Worm (Caenorhabditis elegans) whole organism, midembryonic: ENCODE data around the gene T04C12.7.

ENCODE experiments used
- T22C8.4 ChIP-seq: fragments of 200-800 bp; sonication (Bioruptor generic); IDR thresholded peaks from 2 replicates; pipeline ENCODE4 v1.3.6; 2022; ENCODE audit warnings: missing genetic modification characterization, missing compliant biosample characterization
- cog-1 ChIP-seq: sonication (generic microtip); optimal IDR thresholded peaks from 2 replicates; lab custom pipeline; 2016; ENCODE audit warnings: missing genetic modification characterization, missing compliant biosample characterization
- flt-1 ChIP-seq: fragments of 200-800 bp; sonication (Bioruptor generic); IDR thresholded peaks from 2 replicates; pipeline ENCODE4 v1.3.6; 2022; ENCODE audit warnings: missing genetic modification characterization, missing compliant biosample characterization
- klf-2 ChIP-seq: fragments of 200-800 bp; sonication (Bioruptor generic); conservative IDR thresholded peaks from 2 replicates; pipeline ENCODE4 v1.3.6; 2022; ENCODE audit warnings: missing genetic modification reagents, missing genetic modification characterization, missing compliant biosample characterization
- med-1 ChIP-seq: sonication (generic microtip); optimal IDR thresholded peaks from 2 replicates; lab custom pipeline; 2017; ENCODE audit warnings: missing genetic modification characterization, mild to moderate bottlenecking, missing compliant biosample characterization, antibody characterized with exemption, missing genetic modification reagents; ENCODE audit not compliant: insufficient read depth
- ref-1 ChIP-seq: fragments of 200-800 bp; sonication (Bioruptor generic); conservative IDR thresholded peaks from 2 replicates; pipeline ENCODE4 v1.3.6; 2022; ENCODE audit warnings: missing genetic modification reagents, missing genetic modification characterization, missing compliant biosample characterization
- tab-1 ChIP-seq: fragments of 200-800 bp; sonication (Bioruptor generic); IDR thresholded peaks from 2 replicates; pipeline ENCODE4 v1.3.6; 2022; ENCODE audit warnings: missing genetic modification characterization, missing compliant biosample characterization
- ztf-23 ChIP-seq: fragments of 200-800 bp; sonication (Bioruptor generic); IDR thresholded peaks from 2 replicates; pipeline ENCODE4 v1.3.6; 2022; ENCODE audit warnings: missing genetic modification reagents, missing genetic modification characterization, missing compliant biosample characterization
- ztf-29 ChIP-seq: fragments of 200-800 bp; sonication (Bioruptor generic); IDR thresholded peaks from 2 replicates; pipeline ENCODE4 v1.3.6; 2022; ENCODE audit warnings: missing genetic modification reagents, missing genetic modification characterization, missing compliant biosample characterization

The T04C12.7 gene

ce11 chrV:11022817-11023216, 31.1 kb upstream of the T04C12.7 start, which contains the start of the genes C13G3.12 and hot-6:
Gene C13G3.12 (minus strand): TSS chrV:11022917.
Gene hot-6 (minus strand): TSS chrV:11022937.
- no peak for TF ChIP-seq klf-2 (GFP tag; lab: Robert Waterston, UW)
- TF ChIP-seq ztf-23 (GFP tag; lab: Robert Waterston, UW), result no peak
- TF ChIP-seq ztf-29 (GFP tag; lab: Robert Waterston, UW), result no peak
- TF ChIP-seq ref-1 (GFP tag; lab: Robert Waterston, UW), result no peak
- no peak for TF ChIP-seq flt-1
- no peak for TF ChIP-seq T22C8.4 (GFP tag; lab: Robert Waterston, UW)
- TF ChIP-seq med-1 (GFP tag; lab: Kevin White, UChicago), result no peak
- no peak for TF ChIP-seq tab-1 (GFP tag; lab: Robert Waterston, UW)
- no peak for TF ChIP-seq cog-1 (tag; lab: Kevin White, UChicago)

ce11 chrV:11027740-11028139, 26.2 kb upstream of the T04C12.7 start:
- no peak for TF ChIP-seq med-1 (GFP tag; lab: Kevin White, UChicago)
- TF ChIP-seq ref-1 (GFP tag; lab: Robert Waterston, UW), result no peak
- TF ChIP-seq T22C8.4 (GFP tag; lab: Robert Waterston, UW), result no peak
- TF ChIP-seq klf-2 (GFP tag; lab: Robert Waterston, UW), result no peak
- no peak for TF ChIP-seq ztf-23 (GFP tag; lab: Robert Waterston, UW)
- TF ChIP-seq cog-1 (tag; lab: Kevin White, UChicago), result no peak

- TF ChIP-seq ztf-23 (GFP tag; lab: Robert Waterston, UW) (peak; percentile 71), med-1 (GFP tag; lab: Kevin White, UChicago) (no peak), ref-1 (GFP tag; lab: Robert Waterston, UW) (no peak), cog-1 (tag; lab: Kevin White, UChicago) (peak; percentile 39), tab-1 (GFP tag; lab: Robert Waterston, UW) (no peak), flt-1 (peak; percentile 47; the same call in 1 of the 2 replicates), T22C8.4 (GFP tag; lab: Robert Waterston, UW) (peak; percentile 38; the same call in 1 of the 2 replicates), ztf-29 (GFP tag; lab: Robert Waterston, UW) (no peak), klf-2 (GFP tag; lab: Robert Waterston, UW) (no peak)
Measured at ce11 chrV:11029309-11029708, 24.6 kb upstream of the T04C12.7 start.

- TF ChIP-seq T22C8.4 (GFP tag; lab: Robert Waterston, UW) (no peak), ztf-23 (GFP tag; lab: Robert Waterston, UW) (no peak), cog-1 (tag; lab: Kevin White, UChicago) (no peak), tab-1 (GFP tag; lab: Robert Waterston, UW) (no peak), klf-2 (GFP tag; lab: Robert Waterston, UW) (no peak), flt-1 (no peak)
Measured at ce11 chrV:11030675-11031074, 23.3 kb upstream of the T04C12.7 start.

- no peak for TF ChIP-seq T22C8.4 (GFP tag; lab: Robert Waterston, UW)
- no peak for TF ChIP-seq ref-1 (GFP tag; lab: Robert Waterston, UW)
- no peak for TF ChIP-seq flt-1
- no peak for TF ChIP-seq tab-1 (GFP tag; lab: Robert Waterston, UW)
- no peak for TF ChIP-seq ztf-29 (GFP tag; lab: Robert Waterston, UW)
- TF ChIP-seq klf-2 (GFP tag; lab: Robert Waterston, UW), result no peak
- no peak for TF ChIP-seq ztf-23 (GFP tag; lab: Robert Waterston, UW)
- TF ChIP-seq med-1 (GFP tag; lab: Kevin White, UChicago), result no peak
- no peak for TF ChIP-seq cog-1 (tag; lab: Kevin White, UChicago)
Measured at ce11 chrV:11033241-11033640, 20.7 kb upstream of the T04C12.7 start.

DNA sequence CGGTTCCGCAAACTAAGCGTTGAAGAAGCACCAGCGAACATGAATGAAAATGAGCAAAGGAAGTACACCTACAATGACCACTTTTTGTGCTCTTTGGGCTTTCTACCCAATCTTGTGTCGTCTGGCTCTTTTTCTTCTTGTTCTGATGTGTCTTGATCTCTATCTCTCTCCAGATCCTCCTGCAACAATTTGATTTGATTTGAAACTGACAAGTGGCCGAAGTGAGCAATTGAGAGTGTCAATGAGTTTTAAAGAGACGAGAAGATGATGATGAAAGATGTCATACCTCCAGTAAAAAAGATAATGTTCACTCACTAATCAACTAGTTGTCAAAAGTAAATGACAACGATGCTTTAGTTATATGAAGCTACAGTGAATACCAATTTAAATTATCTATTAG, 19.2 kb upstream of the T04C12.7 start, which contains the start of gene pptr-2:
pptr-2 (minus strand) TSS at position 184 of the 400 bp plus-strand sequence.
- no peak for TF ChIP-seq T22C8.4 (GFP tag; lab: Robert Waterston, UW)
- TF ChIP-seq tab-1 (GFP tag; lab: Robert Waterston, UW), result no peak
- no peak for TF ChIP-seq klf-2 (GFP tag; lab: Robert Waterston, UW)
- TF ChIP-seq cog-1 (tag; lab: Kevin White, UChicago), result no peak
- no peak for TF ChIP-seq ztf-23 (GFP tag; lab: Robert Waterston, UW)
- TF ChIP-seq ztf-29 (GFP tag; lab: Robert Waterston, UW), result no peak
- no peak for TF ChIP-seq flt-1
- TF ChIP-seq ref-1 (GFP tag; lab: Robert Waterston, UW), result no peak
- no peak for TF ChIP-seq med-1 (GFP tag; lab: Kevin White, UChicago)

ce11 chrV:11039379-11039954, 14.5 kb upstream of the T04C12.7 start, which contains the start of gene pak-2:
Gene pak-2 (minus strand): TSS chrV:11039429.
- no peak for TF ChIP-seq T22C8.4 (GFP tag; lab: Robert Waterston, UW)
- no peak for TF ChIP-seq ref-1 (GFP tag; lab: Robert Waterston, UW)
- TF ChIP-seq tab-1 (GFP tag; lab: Robert Waterston, UW), result no peak
- peak; percentile 85 for TF ChIP-seq ztf-23 (GFP tag; lab: Robert Waterston, UW)
- peak; percentile 49; the same call in 1 of the 2 replicates for TF ChIP-seq klf-2 (GFP tag; lab: Robert Waterston, UW)
- peak; percentile 77 for TF ChIP-seq flt-1
- peak; percentile 87 for TF ChIP-seq cog-1 (tag; lab: Kevin White, UChicago)
- no peak for TF ChIP-seq ztf-29 (GFP tag; lab: Robert Waterston, UW)
- no peak for TF ChIP-seq med-1 (GFP tag; lab: Kevin White, UChicago)

ce11 chrV:11040020-11040419, 13.9 kb upstream of the T04C12.7 start, which contains the start of gene C45B11.9:
Gene C45B11.9 (plus strand): TSS chrV:11040320.
- no peak for TF ChIP-seq klf-2 (GFP tag; lab: Robert Waterston, UW)
- no peak for TF ChIP-seq ztf-29 (GFP tag; lab: Robert Waterston, UW)
- no peak for TF ChIP-seq ztf-23 (GFP tag; lab: Robert Waterston, UW)
- no peak for TF ChIP-seq ref-1 (GFP tag; lab: Robert Waterston, UW)
- TF ChIP-seq med-1 (GFP tag; lab: Kevin White, UChicago), result no peak
- no peak for TF ChIP-seq cog-1 (tag; lab: Kevin White, UChicago)
- TF ChIP-seq flt-1, result no peak
- TF ChIP-seq T22C8.4 (GFP tag; lab: Robert Waterston, UW), result no peak
- no peak for TF ChIP-seq tab-1 (GFP tag; lab: Robert Waterston, UW)
